Fruit fly (Drosophila melanogaster): ENCODE data around the gene beag.

DNA sequence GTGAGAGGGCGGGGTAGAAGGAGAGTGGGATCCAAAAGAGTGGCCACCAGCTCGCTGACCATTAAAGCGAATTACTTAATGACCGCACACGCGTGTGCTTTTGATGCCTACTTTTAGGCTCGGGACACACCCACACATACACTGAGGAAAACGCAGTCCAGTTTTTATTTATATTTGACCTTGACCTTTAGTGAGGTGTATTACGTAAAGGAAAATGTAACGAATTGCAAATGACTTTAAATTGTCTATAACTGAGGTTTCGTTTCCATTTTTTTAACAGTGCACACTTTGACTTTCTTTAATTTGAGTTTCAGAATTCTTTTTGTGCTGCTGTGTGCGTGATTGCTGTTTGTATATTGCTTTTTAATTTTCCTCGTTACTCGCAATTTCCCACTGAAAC is 20.4 kb upstream of the beag start:
- TF ChIP-seq ovo (GFP tag; optimal IDR thresholded peaks at IDR 0.05): no peak
- no peak for TF ChIP-seq Crg-1 (GFP tag; optimal IDR thresholded peaks at IDR 0.05)
- TF ChIP-seq CG7045 (GFP tag; optimal IDR thresholded peaks at IDR 0.05): no peak
- TF ChIP-seq kay (GFP tag; ENCODE audit: borderline replicate concordance): no peak
- TF ChIP-seq CG33017 (tag; optimal IDR thresholded peaks at IDR 0.05): no peak
- no peak for TF ChIP-seq cnc (optimal IDR thresholded peaks at IDR 0.05)
- no peak for TF ChIP-seq Hr96 (GFP tag; optimal IDR thresholded peaks at IDR 0.05)
- TF ChIP-seq CG12768 (GFP tag; optimal IDR thresholded peaks at IDR 0.05): no peak
- TF ChIP-seq bab1 (GFP tag; optimal IDR thresholded peaks at IDR 0.05): no peak
- TF ChIP-seq toe (GFP tag; optimal IDR thresholded peaks at IDR 0.05): no peak

All from whole organism, adult.